Worm (Caenorhabditis elegans): Measurements from ENCODE around the gene F55C5.17.

F55C5.17 gene

ce11 chrV:12317080-12317479, 14.7 kb downstream of the F55C5.17 start, which contains the start of gene R04F11.3:
R04F11.3 (minus strand) TSS chrV:12317180.
- TF ChIP-seq unc-62 (GFP tag; optimal IDR thresholded peaks at IDR 0.05): no peak
- no peak for TF ChIP-seq nfya-2 (GFP tag; IDR thresholded peaks at IDR 0.05)
- TF ChIP-seq bed-2 (GFP tag; IDR thresholded peaks at IDR 0.05): no peak
- no peak for TF ChIP-seq cebp-1 (GFP tag; IDR thresholded peaks at IDR 0.05)
- no peak for TF ChIP-seq cebp-1 (tag; optimal IDR thresholded peaks at IDR 0.05)
- TF ChIP-seq K11D2.4 (GFP tag; IDR thresholded peaks at IDR 0.05): no peak
- TF ChIP-seq Y56A3A.18 (GFP tag; IDR thresholded peaks at IDR 0.05): no peak
- no peak for TF ChIP-seq D2030.7 (GFP tag; IDR thresholded peaks at IDR 0.05)
- TF ChIP-seq nhr-179 (tag; optimal IDR thresholded peaks at IDR 0.05): no peak
- TF ChIP-seq F57A8.1 (GFP tag; optimal IDR thresholded peaks at IDR 0.05): no peak

- peak; percentile 94 for TF ChIP-seq F33H1.4 (GFP tag; IDR thresholded peaks at IDR 0.05)
- TF ChIP-seq tbp1 (GFP tag; optimal IDR thresholded peaks at IDR 0.05): peak; percentile 60
- TF ChIP-seq egrh-3 (GFP tag; IDR thresholded peaks at IDR 0.05): no peak
- peak; percentile 64 for TF ChIP-seq mcd-1 (GFP tag; IDR thresholded peaks at IDR 0.05)
- no peak for TF ChIP-seq zfh-2 (GFP tag; conservative IDR thresholded peaks at IDR 0.05)
- TF ChIP-seq madf-8 (GFP tag; conservative IDR thresholded peaks at IDR 0.05): peak; percentile 67
- TF ChIP-seq attf-6 (GFP tag; IDR thresholded peaks at IDR 0.05): no peak
- TF ChIP-seq F23B12.7 (tag; optimal IDR thresholded peaks at IDR 0.05; ENCODE audit: insufficient read depth): peak; percentile 66
- no peak for TF ChIP-seq Y79H2A.3 (GFP tag; conservative IDR thresholded peaks at IDR 0.05)
- no peak for TF ChIP-seq ekl-4 (GFP tag; IDR thresholded peaks at IDR 0.05)
- TF ChIP-seq dpl-1 (GFP tag; optimal IDR thresholded peaks at IDR 0.05): peak; percentile 72
- no peak for TF ChIP-seq ztf-3 (GFP tag; optimal IDR thresholded peaks at IDR 0.05)
- TF ChIP-seq lin-35 (GFP tag; optimal IDR thresholded peaks at IDR 0.05): peak; percentile 10 to 81 (median 15)
- no peak for TF ChIP-seq rpc-1 (optimal IDR thresholded peaks at IDR 0.05)
- TF ChIP-seq rpc-1 (tag; optimal IDR thresholded peaks at IDR 0.05): no peak
- TF ChIP-seq F37B4.10 (GFP tag; IDR thresholded peaks at IDR 0.05): no peak
- no peak for TF ChIP-seq F57A8.1 (GFP tag; optimal IDR thresholded peaks at IDR 0.05)
- TF ChIP-seq F49E8.2 (tag; optimal IDR thresholded peaks at IDR 0.05; ENCODE audit: insufficient read depth): peak; percentile 64
- peak; percentile 39 for TF ChIP-seq ceh-27 (GFP tag; optimal IDR thresholded peaks at IDR 0.05)
- peak; percentile 36; the same call in 1 of the 2 replicates for TF ChIP-seq nfyb-1 (GFP tag; IDR thresholded peaks at IDR 0.05)
- TF ChIP-seq attf-5 (GFP tag; optimal IDR thresholded peaks at IDR 0.05): peak; percentile 88
- no peak for TF ChIP-seq nfya-2 (GFP tag; IDR thresholded peaks at IDR 0.05)
- 0 out of 2 replicates have a peak, but pooled peaks have one; percentile 60 for TF ChIP-seq madf-3 (GFP tag; IDR thresholded peaks at IDR 0.05)
- TF ChIP-seq lag-1 (GFP tag; IDR thresholded peaks at IDR 0.05): no peak
- TF ChIP-seq nhr-120 (GFP tag; IDR thresholded peaks at IDR 0.05): no peak
- peak; percentile 81 for TF ChIP-seq ceh-91 (GFP tag; IDR thresholded peaks at IDR 0.05)
- peak; percentile 40 for TF ChIP-seq tlf-1 (GFP tag; optimal IDR thresholded peaks at IDR 0.05)
- no peak for TF ChIP-seq B0035.1 (tag; optimal IDR thresholded peaks at IDR 0.05)
- TF ChIP-seq nfya-1 (tag; optimal IDR thresholded peaks at IDR 0.05; ENCODE audit: borderline replicate concordance, insufficient read depth): no peak
- TF ChIP-seq T26A5.8 (tag; optimal IDR thresholded peaks at IDR 0.05): no peak
- no peak for TF ChIP-seq F22D6.2 (tag; optimal IDR thresholded peaks at IDR 0.05)
- no peak for TF ChIP-seq snpc-4 (GFP tag; optimal IDR thresholded peaks at IDR 0.05)
- TF ChIP-seq snpc-4 (tag; optimal IDR thresholded peaks at IDR 0.05): peak; percentile 31 to 66 (median 38)
- TF ChIP-seq lsl-1 (GFP tag; optimal IDR thresholded peaks at IDR 0.05): peak; percentile 95
- peak; percentile 79 for TF ChIP-seq Y95B8A.8 (GFP tag; IDR thresholded peaks at IDR 0.05)
- no peak for TF ChIP-seq lin-26 (GFP tag; IDR thresholded peaks at IDR 0.05)
- peak; percentile 77 for TF ChIP-seq lin-54 (GFP tag; optimal IDR thresholded peaks at IDR 0.05)
- TF ChIP-seq snpc-1.3 (tag; optimal IDR thresholded peaks at IDR 0.05; ENCODE audit: insufficient read depth): peak; percentile 83
- TF ChIP-seq ztf-28 (GFP tag; IDR thresholded peaks at IDR 0.05): no peak
These were observed 15.7 kb downstream of the F55C5.17 start, which contains the start of the genes R04F11.5 and R04F11.2 for ce11 chrV:12317894-12318553. R04F11.5 (minus strand) TSS chrV:12318019. R04F11.2 (plus strand) TSS chrV:12318381.

All from whole organism, young adult.